Fruit fly (Drosophila melanogaster) whole organism, embryonic: ENCODE data around the gene CG43407.

Experiments used
- CG10209 ChIP-seq: fragments of 200-800 bp; sonication (Bioruptor generic); optimal IDR thresholded peaks from 3 replicates; lab custom pipeline; 2017; ENCODE audit warnings: missing biosample characterization, mild to moderate bottlenecking, missing genetic modification characterization, missing genetic modification reagents
- CG10565 ChIP-seq: fragments of 200-800 bp; sonication (Bioruptor generic); optimal IDR thresholded peaks from 3 replicates; lab custom pipeline; 2016; ENCODE audit warnings: missing biosample characterization, mild to moderate bottlenecking, missing genetic modification characterization
- CG12744 ChIP-seq: fragments of 200-800 bp; sonication (Bioruptor generic); optimal IDR thresholded peaks from 2 replicates; lab custom pipeline; 2016; ENCODE audit warnings: missing biosample characterization, missing genetic modification characterization
- CG12769 ChIP-seq: fragments of 200-800 bp; sonication (Bioruptor generic); optimal IDR thresholded peaks from 2 replicates; lab custom pipeline; 2019; ENCODE audit warnings: missing biosample characterization, mild to moderate bottlenecking, missing genetic modification characterization, moderate library complexity
- CG13624 ChIP-seq: fragments of 200-800 bp; sonication (Bioruptor generic); optimal IDR thresholded peaks from 2 replicates; lab custom pipeline; 2016; ENCODE audit warnings: missing biosample characterization, missing genetic modification characterization
- CG14710 ChIP-seq: fragments of 200-800 bp; sonication (Bioruptor generic); optimal IDR thresholded peaks from 3 replicates; lab custom pipeline; 2019; ENCODE audit warnings: missing biosample characterization, mild to moderate bottlenecking, missing genetic modification characterization, moderate library complexity
- CG1603 ChIP-seq: fragments of 200-800 bp; sonication (Bioruptor generic); optimal IDR thresholded peaks from 2 replicates; lab custom pipeline; 2019; ENCODE audit warnings: missing biosample characterization, mild to moderate bottlenecking, missing genetic modification characterization, moderate library complexity
- CG17361 ChIP-seq: fragments of 200-800 bp; sonication (Bioruptor generic); IDR thresholded peaks from 3 replicates; pipeline ENCODE4 v1.3.6; 2022; ENCODE audit warnings: missing biosample characterization, missing genetic modification characterization
- CG18619 ChIP-seq: fragments of 200-800 bp; sonication (Bioruptor generic); optimal IDR thresholded peaks from 3 replicates; lab custom pipeline; 2017; ENCODE audit warnings: missing biosample characterization, mild to moderate bottlenecking, missing genetic modification characterization
- CG2199 ChIP-seq: fragments of 200-800 bp; sonication (Bioruptor generic); IDR thresholded peaks from 3 replicates; pipeline ENCODE4 v1.3.6; 2022; ENCODE audit warnings: missing biosample characterization, missing genetic modification characterization
- CG32532 ChIP-seq: fragments of 200-800 bp; sonication (Bioruptor generic); IDR thresholded peaks from 2 replicates; pipeline ENCODE4 v1.3.6; 2022; ENCODE audit warnings: missing biosample characterization, missing genetic modification characterization
- CG4424 ChIP-seq: fragments of 200-800 bp; sonication (Bioruptor generic); optimal IDR thresholded peaks from 3 replicates; lab custom pipeline; 2016; ENCODE audit warnings: missing biosample characterization, missing genetic modification characterization
- CG4730 ChIP-seq: fragments of 200-800 bp; sonication (Bioruptor generic); IDR thresholded peaks from 2 replicates; pipeline ENCODE4 v1.3.6; 2022; ENCODE audit warnings: missing biosample characterization, missing genetic modification characterization
- CG4854 ChIP-seq: fragments of 200-800 bp; sonication (Bioruptor generic); optimal IDR thresholded peaks from 2 replicates; lab custom pipeline; 2016; ENCODE audit warnings: missing biosample characterization, missing genetic modification characterization, inconsistent platforms
- CG7372 ChIP-seq: fragments of 200-800 bp; sonication (Bioruptor generic); IDR thresholded peaks from 2 replicates; pipeline ENCODE4 v1.3.6; 2022; ENCODE audit warnings: missing biosample characterization, missing genetic modification characterization
- CG7963 ChIP-seq: fragments of 200-800 bp; sonication (Bioruptor generic); IDR thresholded peaks from 3 replicates; pipeline ENCODE4 v1.3.6; 2022; ENCODE audit warnings: missing biosample characterization, missing genetic modification characterization; ENCODE audit not compliant: partially characterized antibody
- CG8944 ChIP-seq: fragments of 200-800 bp; sonication (Bioruptor generic); optimal IDR thresholded peaks from 3 replicates; lab custom pipeline; 2016; ENCODE audit warnings: missing biosample characterization, missing genetic modification characterization
- CG9437 ChIP-seq: fragments of 200-800 bp; sonication (Bioruptor generic); optimal IDR thresholded peaks from 2 replicates; lab custom pipeline; 2018; ENCODE audit warnings: missing biosample characterization, mild to moderate bottlenecking, missing genetic modification characterization
- Dek ChIP-seq: fragments of 200-800 bp; sonication (Bioruptor generic); optimal IDR thresholded peaks from 3 replicates; lab custom pipeline; 2019; ENCODE audit warnings: missing biosample characterization, mild to moderate bottlenecking, missing genetic modification characterization, moderate library complexity
- Ets65A ChIP-seq: fragments of 200-800 bp; sonication (Bioruptor generic); peaks from one replicate; lab custom pipeline; 2016; ENCODE audit warnings: missing biosample characterization, missing genetic modification characterization
- Hsf ChIP-seq: fragments of 200-800 bp; sonication (Bioruptor generic); optimal IDR thresholded peaks from 3 replicates; lab custom pipeline; 2016; ENCODE audit warnings: missing biosample characterization, missing genetic modification characterization
- Meics ChIP-seq: fragments of 200-800 bp; sonication (Bioruptor generic); optimal IDR thresholded peaks from 2 replicates; lab custom pipeline; 2017; ENCODE audit warnings: missing biosample characterization, mild to moderate bottlenecking, missing genetic modification characterization
- NfI ChIP-seq: fragments of 200-800 bp; sonication (Bioruptor generic); optimal IDR thresholded peaks from 3 replicates; lab custom pipeline; 2018; ENCODE audit warnings: missing biosample characterization, mild to moderate bottlenecking, missing genetic modification characterization, moderate library complexity
- Oaz ChIP-seq: fragments of 200-800 bp; sonication (Bioruptor generic); IDR thresholded peaks from 2 replicates; pipeline ENCODE4 v1.3.6; 2022; ENCODE audit warnings: missing biosample characterization, missing genetic modification characterization
- Optix ChIP-seq: fragments of 200-800 bp; sonication (Bioruptor generic); IDR thresholded peaks from 3 replicates; pipeline ENCODE4 v1.3.6; 2022; ENCODE audit warnings: missing biosample characterization, missing genetic modification characterization
- Pdp1 ChIP-seq, 2 experiments: fragments of 200-800 bp; sonication (Bioruptor generic); optimal IDR thresholded peaks; 3 replicates each; lab custom pipeline; 2016; ENCODE audit warnings: missing biosample characterization in 2 of 2, missing genetic modification characterization in 2 of 2, mild to moderate bottlenecking in 1 of 2, moderate library complexity in 1 of 2
- Rfx ChIP-seq: fragments of 200-800 bp; sonication (Bioruptor generic); IDR thresholded peaks from 2 replicates; pipeline ENCODE4 v1.3.6; 2022; ENCODE audit warnings: missing biosample characterization, missing genetic modification characterization
- Sox102F ChIP-seq: fragments of 200-800 bp; sonication (Bioruptor generic); optimal IDR thresholded peaks from 2 replicates; lab custom pipeline; 2018; ENCODE audit warnings: missing biosample characterization, mild to moderate bottlenecking, missing genetic modification characterization, moderate library complexity
- Xrp1 ChIP-seq: fragments of 200-800 bp; sonication (Bioruptor generic); IDR thresholded peaks from 2 replicates; pipeline ENCODE4 v1.3.6; 2022; ENCODE audit warnings: missing biosample characterization, missing genetic modification characterization
- abd-A ChIP-seq: fragments of 200-800 bp; sonication (Bioruptor generic); optimal IDR thresholded peaks from 3 replicates; lab custom pipeline; 2019; ENCODE audit warnings: missing biosample characterization, mild to moderate bottlenecking, missing genetic modification characterization, moderate library complexity
- ac ChIP-seq: fragments of 200-800 bp; sonication (Bioruptor generic); optimal IDR thresholded peaks from 3 replicates; lab custom pipeline; 2017; ENCODE audit warnings: missing biosample characterization, mild to moderate bottlenecking, missing genetic modification characterization
- al ChIP-seq: fragments of 200-800 bp; sonication (Bioruptor generic); IDR thresholded peaks from 2 replicates; pipeline ENCODE4 v1.3.6; 2022; ENCODE audit warnings: missing biosample characterization, missing genetic modification characterization
- amos ChIP-seq: fragments of 200-800 bp; sonication (Bioruptor generic); IDR thresholded peaks from 2 replicates; pipeline ENCODE4 v1.3.6; 2022; ENCODE audit warnings: missing biosample characterization, missing genetic modification characterization; ENCODE audit not compliant: partially characterized antibody
- aop ChIP-seq: fragments of 200-800 bp; sonication (Bioruptor generic); IDR thresholded peaks from 2 replicates; pipeline ENCODE4 v1.3.6; 2022; ENCODE audit warnings: missing biosample characterization, missing genetic modification characterization
- dysf ChIP-seq: fragments of 200-800 bp; sonication (Bioruptor generic); IDR thresholded peaks from 3 replicates; pipeline ENCODE4 v1.3.6; 2022; ENCODE audit warnings: missing biosample characterization, missing genetic modification characterization
- ems ChIP-seq: fragments of 200-800 bp; sonication (Bioruptor generic); optimal IDR thresholded peaks from 3 replicates; lab custom pipeline; 2016; ENCODE audit warnings: missing biosample characterization, missing genetic modification characterization
- gsb-n ChIP-seq: fragments of 200-800 bp; sonication (Bioruptor generic); optimal IDR thresholded peaks from 3 replicates; lab custom pipeline; 2018; ENCODE audit warnings: missing biosample characterization, mild to moderate bottlenecking, missing genetic modification characterization
- hbn ChIP-seq: fragments of 200-800 bp; sonication (Bioruptor generic); IDR thresholded peaks from 2 replicates; pipeline ENCODE4 v1.3.6; 2022; ENCODE audit warnings: missing biosample characterization, missing genetic modification characterization; ENCODE audit not compliant: partially characterized antibody
- mam ChIP-seq: fragments of 200-800 bp; sonication (Bioruptor generic); optimal IDR thresholded peaks from 3 replicates; lab custom pipeline; 2016; ENCODE audit warnings: missing biosample characterization, missing genetic modification characterization
- mirr ChIP-seq: fragments of 200-800 bp; sonication (Bioruptor generic); optimal IDR thresholded peaks from 3 replicates; lab custom pipeline; 2018; ENCODE audit warnings: missing biosample characterization, mild to moderate bottlenecking, missing genetic modification characterization
- otp ChIP-seq: fragments of 200-800 bp; sonication (Bioruptor generic); IDR thresholded peaks from 3 replicates; pipeline ENCODE4, ENCODE4 v1.3.6; 2022; ENCODE audit warnings: missing biosample characterization, missing genetic modification characterization
- pan ChIP-seq, 4 experiments: fragments of >200 bp in 3 of 4; fragments of 200-800 bp in 1 of 4; sonication (Bioruptor generic) in 1 of 4; optimal IDR thresholded peaks in 3 of 4; IDR thresholded peaks in 1 of 4; 2 replicates each; pipeline versions ENCODE4 v1.3.6 to Lab custom; 2017 to 2022; ENCODE audit warnings: missing biosample characterization in 2 of 4, missing genetic modification characterization in 2 of 4, mixed read lengths in 1 of 4
- pb ChIP-seq: fragments of 200-800 bp; sonication (Bioruptor generic); optimal IDR thresholded peaks from 3 replicates; lab custom pipeline; 2016; ENCODE audit warnings: missing biosample characterization, missing genetic modification characterization
- psq ChIP-seq: fragments of 200-800 bp; sonication (Bioruptor generic); optimal IDR thresholded peaks from 2 replicates; lab custom pipeline; 2017; ENCODE audit warnings: missing biosample characterization, missing genetic modification characterization
- rib ChIP-seq: fragments of 200-800 bp; sonication (Bioruptor generic); IDR thresholded peaks from 2 replicates; pipeline ENCODE4 v1.3.6; 2022; ENCODE audit warnings: missing biosample characterization, missing genetic modification characterization
- slbo ChIP-seq: fragments of 200-800 bp; sonication (Bioruptor generic); IDR thresholded peaks from 2 replicates; pipeline ENCODE4 v1.3.6; 2022; ENCODE audit warnings: missing biosample characterization, missing genetic modification characterization
- slou ChIP-seq: fragments of 200-800 bp; sonication (Bioruptor generic); optimal IDR thresholded peaks from 3 replicates; lab custom pipeline; 2016; ENCODE audit warnings: missing biosample characterization, missing genetic modification characterization
- tgo ChIP-seq: fragments of 200-800 bp; sonication (Bioruptor generic); IDR thresholded peaks from 3 replicates; pipeline ENCODE4 v1.3.6; 2022; ENCODE audit warnings: missing biosample characterization, missing genetic modification characterization
- vvl ChIP-seq: fragments of 200-800 bp; sonication (Bioruptor generic); IDR thresholded peaks from 2 replicates; pipeline ENCODE4 v1.3.6; 2022; ENCODE audit warnings: missing biosample characterization, missing genetic modification characterization
- zfh1 ChIP-seq: fragments of 200-800 bp; sonication (Bioruptor generic); IDR thresholded peaks from 3 replicates; pipeline ENCODE4 v1.3.6; 2022; ENCODE audit warnings: missing biosample characterization, missing genetic modification characterization

Gene CG43407

dm6 chr3L:19018440-19018839, 34.7 kb downstream of the CG43407 start (continued):
- TF ChIP-seq Xrp1: 0 out of 2 replicates have a peak, but pooled peaks have one; percentile 28
- peak; percentile 51 for TF ChIP-seq vvl (GFP tag; lab: Robert Waterston, UW)
- TF ChIP-seq ems (GFP tag; lab: Kevin White, UChicago): no peak
- peak; percentile 39; the same call in 1 of the 2 replicates for TF ChIP-seq CG7372 (GFP tag; lab: Robert Waterston, UW)
- no peak for TF ChIP-seq CG17361
- no peak for TF ChIP-seq gsb-n (tag; lab: Kevin White, UChicago)
- no peak for TF ChIP-seq CG14710
- TF ChIP-seq Optix (GFP tag; lab: Robert Waterston, UW): no peak
- peak; percentile 42; the same call in 1 of the 2 replicates for TF ChIP-seq rib (GFP tag; lab: Robert Waterston, UW)
- 0 out of 2 replicates have a peak, but pooled peaks have one; percentile 16 for TF ChIP-seq al (GFP tag; lab: Robert Waterston, UW)
- no peak for TF ChIP-seq slou (GFP tag; lab: Kevin White, UChicago)
- TF ChIP-seq Rfx (GFP tag; lab: Robert Waterston, UW): peak; percentile 46; the same call in 1 of the 2 replicates
- no peak for TF ChIP-seq CG18619 (GFP tag; lab: Kevin White, UChicago)
- TF ChIP-seq tgo (GFP tag; lab: Robert Waterston, UW): 0 out of 3 replicates have a peak, but pooled peaks have one; percentile 14
- TF ChIP-seq aop (GFP tag; lab: Robert Waterston, UW): 0 out of 2 replicates have a peak, but pooled peaks have one; percentile 33
- no peak for TF ChIP-seq pb (GFP tag; lab: Kevin White, UChicago)
- TF ChIP-seq CG12769 (tag; lab: Kevin White, UChicago): peak; percentile 80
- TF ChIP-seq CG12744 (GFP tag; lab: Kevin White, UChicago): no peak
- no peak for TF ChIP-seq CG10209
- no peak for TF ChIP-seq Sox102F (GFP tag; lab: Kevin White, UChicago)
- no peak; the same call in 1 of the 2 replicates for TF ChIP-seq amos (GFP tag; lab: Robert Waterston, UW)
- peak; percentile 13 for TF ChIP-seq mirr (GFP tag; lab: Kevin White, UChicago)
- TF ChIP-seq pan (optimal IDR thresholded peaks at IDR 0.05; lab: Kevin White, UChicago): no peak
- TF ChIP-seq pan (GFP tag; optimal IDR thresholded peaks at IDR 0.05 in 1 of 2, IDR thresholded peaks at IDR 0.05 in 1 of 2): peak in 1 of 2 experiments; percentile 42
- TF ChIP-seq CG8944: peak; percentile 14
- TF ChIP-seq Meics (GFP tag; lab: Kevin White, UChicago): no peak
- TF ChIP-seq CG2199 (GFP tag; lab: Robert Waterston, UW): 0 out of 3 replicates have a peak, but pooled peaks have one; percentile 44
- peak; percentile 8 for TF ChIP-seq CG4424
- TF ChIP-seq zfh1 (GFP tag; lab: Robert Waterston, UW): 0 out of 3 replicates have a peak, but pooled peaks have one; percentile 12
- peak; percentile 72 for TF ChIP-seq abd-A (tag; lab: Kevin White, UChicago)
- TF ChIP-seq psq: no peak
- TF ChIP-seq slbo (GFP tag; lab: Robert Waterston, UW): peak; percentile 66
- TF ChIP-seq otp (GFP tag; lab: Robert Waterston, UW): 0 out of 3 replicates have a peak, but pooled peaks have one; percentile 29
- peak; percentile 51; the same call in 1 of the 2 replicates for TF ChIP-seq CG32532 (GFP tag; lab: Robert Waterston, UW)
- no peak for TF ChIP-seq CG13624 (GFP tag; lab: Kevin White, UChicago)
- peak; percentile 69 for TF ChIP-seq Ets65A (GFP tag; lab: Kevin White, UChicago)
- no peak for TF ChIP-seq ac (GFP tag; lab: Kevin White, UChicago)
- peak; percentile 17 for TF ChIP-seq CG9437 (GFP tag; lab: Kevin White, UChicago)
- peak; percentile 31 for TF ChIP-seq mam (GFP tag; lab: Kevin White, UChicago)
- TF ChIP-seq Pdp1 (GFP tag; optimal IDR thresholded peaks at IDR 0.05; lab: Kevin White, UChicago): peak in 1 of 2 experiments; percentile 96
- no peak for TF ChIP-seq hbn (GFP tag; lab: Robert Waterston, UW)
- TF ChIP-seq Dek (tag; lab: Kevin White, UChicago): no peak
- TF ChIP-seq CG4730: no peak
- TF ChIP-seq CG10565: no peak
- no peak for TF ChIP-seq CG7963 (GFP tag; lab: Robert Waterston, UW)
- TF ChIP-seq CG1603: peak; percentile 27
- TF ChIP-seq CG4854 (GFP tag; lab: Kevin White, UChicago): no peak
- TF ChIP-seq dysf (GFP tag; lab: Robert Waterston, UW): 0 out of 3 replicates have a peak, but pooled peaks have one; percentile 18
- no peak for TF ChIP-seq NfI
- 0 out of 2 replicates have a peak, but pooled peaks have one; percentile 5 for TF ChIP-seq Oaz
- TF ChIP-seq Hsf (GFP tag; lab: Kevin White, UChicago): no peak
